Worm (Caenorhabditis elegans): ENCODE results near the gene E02H9.7.

E02H9.7 gene

ce11 chrIII:2418981-2419380 is 26.5 kb downstream of the E02H9.7 start:
- TF ChIP-seq ama-1 (optimal IDR thresholded peaks at IDR 0.05), result no peak
- TF ChIP-seq nhr-232 (tag; optimal IDR thresholded peaks at IDR 0.05), result no peak
- no peak for TF ChIP-seq ets-4 (tag; optimal IDR thresholded peaks at IDR 0.05)
- no peak for TF ChIP-seq sox-2 (GFP tag; IDR thresholded peaks at IDR 0.05)
- no peak for TF ChIP-seq C38D4.7 (GFP tag; optimal IDR thresholded peaks at IDR 0.05)
- no peak for TF ChIP-seq syd-9 (tag; optimal IDR thresholded peaks at IDR 0.05)
- TF ChIP-seq ceh-45 (GFP tag; IDR thresholded peaks at IDR 0.05), result no peak
- no peak for TF ChIP-seq ceh-22 (tag; optimal IDR thresholded peaks at IDR 0.05)
- no peak for TF ChIP-seq eyg-1 (tag; optimal IDR thresholded peaks at IDR 0.05)
- no peak for TF ChIP-seq elt-2 (tag; optimal IDR thresholded peaks at IDR 0.05)
- no peak for TF ChIP-seq ceh-6 (GFP tag; optimal IDR thresholded peaks at IDR 0.05)
- no peak for TF ChIP-seq K09A11.1 (tag; optimal IDR thresholded peaks at IDR 0.05; ENCODE audit: insufficient read depth)
- no peak for TF ChIP-seq ceh-34 (tag; optimal IDR thresholded peaks at IDR 0.05)
- TF ChIP-seq ceh-19 (GFP tag; optimal IDR thresholded peaks at IDR 0.05), result no peak
- TF ChIP-seq hlh-8 (tag; optimal IDR thresholded peaks at IDR 0.05), result no peak

- TF ChIP-seq elt-2 (tag; optimal IDR thresholded peaks at IDR 0.05) (peak; percentile 76), dmd-4 (tag; optimal IDR thresholded peaks at IDR 0.05; ENCODE audit: borderline replicate concordance) (no peak), nfya-1 (tag; optimal IDR thresholded peaks at IDR 0.05) (peak; percentile 57), ceh-31 (tag; optimal IDR thresholded peaks at IDR 0.05) (peak; percentile 13)
Observed at ce11 chrIII:2418159-2418658, 27.3 kb downstream of the E02H9.7 start, which contains the start of the genes W04B5.5 and W04B5.3. W04B5.5 (minus strand) TSS chrIII:2418209. W04B5.3 (plus strand) TSS chrIII:2418514.

- TF ChIP-seq hlh-15 (tag; optimal IDR thresholded peaks at IDR 0.05), result no peak
- no peak for TF ChIP-seq ama-1 (optimal IDR thresholded peaks at IDR 0.05)
- TF ChIP-seq tbx-2 (tag; optimal IDR thresholded peaks at IDR 0.05), result no peak
- no peak for TF ChIP-seq pha-2 (tag; optimal IDR thresholded peaks at IDR 0.05)
- TF ChIP-seq lin-11 (tag; optimal IDR thresholded peaks at IDR 0.05), result no peak
- TF ChIP-seq ceh-18 (tag; optimal IDR thresholded peaks at IDR 0.05), result no peak
- no peak for TF ChIP-seq syd-9 (tag; optimal IDR thresholded peaks at IDR 0.05)
- no peak for TF ChIP-seq pax-1 (tag; optimal IDR thresholded peaks at IDR 0.05)
- no peak for TF ChIP-seq hlh-13 (GFP tag; optimal IDR thresholded peaks at IDR 0.05)
- TF ChIP-seq elt-2 (tag; optimal IDR thresholded peaks at IDR 0.05), result no peak
- TF ChIP-seq gmeb-2 (tag; optimal IDR thresholded peaks at IDR 0.05), result no peak
- TF ChIP-seq eyg-1 (tag; optimal IDR thresholded peaks at IDR 0.05), result no peak
- TF ChIP-seq pqm-1 (tag; optimal IDR thresholded peaks at IDR 0.05), result no peak
- no peak for TF ChIP-seq Y22D7AL.16 (tag; optimal IDR thresholded peaks at IDR 0.05)
- TF ChIP-seq unc-86 (tag; optimal IDR thresholded peaks at IDR 0.05), result no peak
Observed at ce11 chrIII:2410925-2411450, 34.5 kb downstream of the E02H9.7 start, which contains the start of gene mrpl-30. mrpl-30 (minus strand) TSS chrIII:2410975.

ce11 chrIII:2401126-2402123 is 44.0 kb downstream of the E02H9.7 start, which contains the start of the genes cic-1 and strm-1:
cic-1 (minus strand) TSS chrIII:2401221.
strm-1 (plus strand) TSS chrIII:2402070.
- no peak for TF ChIP-seq ceh-9 (tag; optimal IDR thresholded peaks at IDR 0.05)
- peak; percentile 13 for TF ChIP-seq unc-42 (tag; optimal IDR thresholded peaks at IDR 0.05)
- peak; percentile 62 for TF ChIP-seq ceh-48 (tag; optimal IDR thresholded peaks at IDR 0.05)
- peak; percentile 20 for TF ChIP-seq nfya-1 (tag; optimal IDR thresholded peaks at IDR 0.05)
- no peak for TF ChIP-seq ets-4 (tag; optimal IDR thresholded peaks at IDR 0.05)
